Worm (Caenorhabditis elegans): ENCODE measurements around the gene C49F5.13.

DNA sequence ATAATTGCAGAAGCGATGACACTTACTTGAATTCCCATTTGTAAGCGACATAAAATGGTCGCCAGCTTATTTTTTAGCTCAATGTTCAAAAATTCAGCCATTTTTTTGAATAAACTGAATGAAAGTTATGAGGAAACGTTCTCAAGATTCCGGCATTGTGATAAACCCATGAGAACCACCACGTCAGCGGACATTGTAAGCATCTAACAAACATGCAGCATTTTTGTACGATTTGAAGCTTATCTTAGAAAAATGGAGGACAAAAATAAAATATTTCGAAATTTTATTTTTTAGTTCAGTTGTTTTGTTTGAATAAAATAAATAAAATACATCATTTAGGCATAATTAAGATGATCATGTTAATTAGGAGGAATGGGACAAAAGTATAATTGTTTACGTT lies 8.0 kb upstream of the C49F5.13 start, which contains the start of gene T08D10.4:
- TF ChIP-seq Y53G8AR.9 (GFP tag; conservative IDR thresholded peaks at IDR 0.05) (no peak), Y53F4B.3 (GFP tag; IDR thresholded peaks at IDR 0.05) (no peak)

All from whole organism, young adult.